Fruit fly (Drosophila melanogaster) whole organism, prepupa: Measurements from ENCODE around the gene Acp29AB.

Experiments used
- Blimp-1 ChIP-seq: fragments of 200-800 bp; sonication (Bioruptor generic); optimal IDR thresholded peaks from 3 replicates; lab custom pipeline; 2017; ENCODE audit warnings: missing biosample characterization, missing genetic modification characterization, mild to moderate bottlenecking, moderate library complexity, missing genetic modification reagents
- CG10631 ChIP-seq: fragments of 200-800 bp; sonication (Bioruptor generic); optimal IDR thresholded peaks from 2 replicates; lab custom pipeline; 2016; ENCODE audit warnings: missing biosample characterization, missing genetic modification characterization
- CG10669 ChIP-seq: fragments of 200-800 bp; sonication (Bioruptor generic); optimal IDR thresholded peaks from 3 replicates; lab custom pipeline; 2018; ENCODE audit warnings: missing biosample characterization, mild to moderate bottlenecking, missing genetic modification characterization, moderate library complexity
- CG11762 ChIP-seq: fragments of 200-800 bp; sonication (Bioruptor generic); optimal IDR thresholded peaks from 3 replicates; lab custom pipeline; 2016; ENCODE audit warnings: missing biosample characterization, missing genetic modification characterization; ENCODE audit not compliant: insufficient read depth
- CG11902 ChIP-seq: fragments of 200-800 bp; sonication (Bioruptor generic); optimal IDR thresholded peaks from 3 replicates; lab custom pipeline; 2016; ENCODE audit warnings: missing biosample characterization, missing genetic modification characterization
- CG15336 ChIP-seq: fragments of 200-800 bp; sonication (Bioruptor generic); IDR thresholded peaks from 2 replicates; pipeline ENCODE4 v1.3.6; 2022; ENCODE audit warnings: missing biosample characterization, missing genetic modification characterization
- CG3919 ChIP-seq: fragments of 200-800 bp; sonication (Bioruptor generic); optimal IDR thresholded peaks from 3 replicates; lab custom pipeline; 2016; ENCODE audit warnings: missing biosample characterization, missing genetic modification characterization
- CG4318 ChIP-seq: fragments of 200-800 bp; sonication (Bioruptor generic); optimal IDR thresholded peaks from 3 replicates; lab custom pipeline; 2017; ENCODE audit warnings: missing biosample characterization, mild to moderate bottlenecking, missing genetic modification characterization
- CG6276 ChIP-seq: fragments of 200-800 bp; sonication (Bioruptor generic); optimal IDR thresholded peaks from 2 replicates; lab custom pipeline; 2017; ENCODE audit warnings: missing biosample characterization, mild to moderate bottlenecking, missing genetic modification characterization
- CG6808 ChIP-seq: fragments of 200-800 bp; sonication (Bioruptor generic); optimal IDR thresholded peaks from 3 replicates; lab custom pipeline; 2017; ENCODE audit warnings: missing biosample characterization, missing genetic modification characterization, mild to moderate bottlenecking, moderate library complexity, missing genetic modification reagents
- CG6854 ChIP-seq: fragments of 200-800 bp; sonication (Bioruptor generic); optimal IDR thresholded peaks from 2 replicates; lab custom pipeline; 2017; ENCODE audit warnings: missing biosample characterization, mild to moderate bottlenecking, missing genetic modification characterization
- CG7368 ChIP-seq: fragments of 200-800 bp; sonication (Bioruptor generic); optimal IDR thresholded peaks from 3 replicates; lab custom pipeline; 2016; ENCODE audit warnings: missing biosample characterization, missing genetic modification characterization
- CG8119 ChIP-seq: fragments of 200-800 bp; sonication (Bioruptor generic); IDR thresholded peaks from 3 replicates; pipeline ENCODE4 v1.3.6; 2022; ENCODE audit warnings: missing biosample characterization, missing genetic modification characterization
- CG8319 ChIP-seq: fragments of 200-800 bp; sonication (Bioruptor generic); optimal IDR thresholded peaks from 3 replicates; lab custom pipeline; 2016; ENCODE audit warnings: missing biosample characterization, missing genetic modification characterization
- CG8632 ChIP-seq: fragments of 200-800 bp; sonication (Bioruptor generic); optimal IDR thresholded peaks from 3 replicates; lab custom pipeline; 2016; ENCODE audit warnings: missing biosample characterization, missing genetic modification characterization
- CG9139 ChIP-seq: fragments of 200-800 bp; sonication (Bioruptor generic); optimal IDR thresholded peaks from 3 replicates; lab custom pipeline; 2017; ENCODE audit warnings: missing biosample characterization, mild to moderate bottlenecking, missing genetic modification characterization
- Eip75B ChIP-seq: fragments of 200-800 bp; sonication (Bioruptor generic); optimal IDR thresholded peaks from 3 replicates; lab custom pipeline; 2016; ENCODE audit warnings: missing biosample characterization, missing genetic modification characterization
- Eip93F ChIP-seq: fragments of 200-800 bp; sonication (Bioruptor generic); optimal IDR thresholded peaks from 2 replicates; lab custom pipeline; 2016; ENCODE audit warnings: missing biosample characterization, mild to moderate bottlenecking, missing genetic modification characterization
- Hr38 ChIP-seq: sonication (Bioruptor generic); optimal IDR thresholded peaks from 2 replicates; lab custom pipeline; 2016; ENCODE audit warnings: missing biosample characterization, missing genetic modification characterization
- Hr4 ChIP-seq: fragments of 200-800 bp; sonication (Bioruptor generic); optimal IDR thresholded peaks from 3 replicates; lab custom pipeline; 2016; ENCODE audit warnings: missing biosample characterization, missing genetic modification characterization
- Lpt ChIP-seq: fragments of 200-800 bp; sonication (Bioruptor generic); optimal IDR thresholded peaks from 3 replicates; lab custom pipeline; 2016; ENCODE audit warnings: missing biosample characterization, missing genetic modification characterization
- Met ChIP-seq: fragments of 200-800 bp; sonication (Bioruptor generic); optimal IDR thresholded peaks from 3 replicates; lab custom pipeline; 2016; ENCODE audit warnings: missing biosample characterization, missing genetic modification characterization
- Smox ChIP-seq: fragments of 200-800 bp; sonication (Bioruptor generic); optimal IDR thresholded peaks from 3 replicates; lab custom pipeline; 2016; ENCODE audit warnings: missing biosample characterization, missing genetic modification characterization
- Sox14 ChIP-seq: fragments of 200-800 bp; sonication (Bioruptor generic); optimal IDR thresholded peaks from 3 replicates; lab custom pipeline; 2016; ENCODE audit warnings: missing biosample characterization, missing genetic modification characterization
- achi ChIP-seq: fragments of 200-800 bp; sonication (Bioruptor generic); optimal IDR thresholded peaks from 3 replicates; lab custom pipeline; 2016; ENCODE audit warnings: missing biosample characterization, missing genetic modification characterization
- cyc ChIP-seq: fragments of 200-800 bp; sonication (Bioruptor generic); optimal IDR thresholded peaks from 3 replicates; lab custom pipeline; 2016; ENCODE audit warnings: missing biosample characterization, missing genetic modification characterization
- dsx ChIP-seq: fragments of 200-800 bp; optimal IDR thresholded peaks from 3 replicates; lab custom pipeline; 2019; ENCODE audit warnings: missing biosample characterization, mild to moderate bottlenecking, missing genetic modification characterization, moderate library complexity; ENCODE audit not compliant: poor library complexity, severe bottlenecking
- esn ChIP-seq: fragments of 200-800 bp; sonication (Bioruptor generic); optimal IDR thresholded peaks from 2 replicates; lab custom pipeline; 2016; ENCODE audit warnings: missing biosample characterization, mild to moderate bottlenecking, missing genetic modification characterization, moderate library complexity
- lz ChIP-seq: fragments of 200-800 bp; sonication (Bioruptor generic); optimal IDR thresholded peaks from 3 replicates; lab custom pipeline; 2016; ENCODE audit warnings: missing biosample characterization, missing genetic modification characterization
- ss ChIP-seq, 2 experiments: fragments of 200-800 bp; sonication (Bioruptor generic); optimal IDR thresholded peaks; 2 replicates in 1 of 2; 3 replicates in 1 of 2; lab custom pipeline; 2017 to 2018; ENCODE audit warnings: mild to moderate bottlenecking in 2 of 2, missing biosample characterization in 2 of 2, missing genetic modification characterization in 2 of 2, moderate library complexity in 1 of 2
- topi ChIP-seq: fragments of 200-800 bp; sonication (Bioruptor generic); optimal IDR thresholded peaks from 3 replicates; lab custom pipeline; 2016; ENCODE audit warnings: missing biosample characterization, missing genetic modification characterization

Gene Acp29AB

dm6 chr2L:8394180-8394579 lies 1.2 kb upstream of the Acp29AB start, which contains the start of gene lectin-29Ca:
TSS of gene lectin-29Ca (minus strand) at chr2L:8394280.
- TF ChIP-seq ss (GFP tag; optimal IDR thresholded peaks at IDR 0.05; lab: Kevin White, UChicago) (no peak), Met (GFP tag; lab: Kevin White, UChicago) (no peak), Sox14 (GFP tag; lab: Kevin White, UChicago) (no peak), CG6854 (GFP tag; lab: Kevin White, UChicago) (no peak), Hr4 (GFP tag; lab: Kevin White, UChicago) (no peak), CG15336 (GFP tag; lab: Robert Waterston, UW) (no peak), dsx (GFP tag; lab: Kevin White, UChicago) (no peak), Hr38 (GFP tag; lab: Kevin White, UChicago) (no peak), CG8632 (GFP tag; lab: Kevin White, UChicago) (no peak), CG6276 (GFP tag; lab: Kevin White, UChicago) (no peak), lz (no peak), CG11762 (GFP tag; lab: Kevin White, UChicago) (no peak), Smox (GFP tag; lab: Kevin White, UChicago) (no peak), CG11902 (GFP tag; lab: Kevin White, UChicago) (no peak), CG7368 (GFP tag; lab: Kevin White, UChicago) (no peak), CG4318 (no peak)

DNA sequence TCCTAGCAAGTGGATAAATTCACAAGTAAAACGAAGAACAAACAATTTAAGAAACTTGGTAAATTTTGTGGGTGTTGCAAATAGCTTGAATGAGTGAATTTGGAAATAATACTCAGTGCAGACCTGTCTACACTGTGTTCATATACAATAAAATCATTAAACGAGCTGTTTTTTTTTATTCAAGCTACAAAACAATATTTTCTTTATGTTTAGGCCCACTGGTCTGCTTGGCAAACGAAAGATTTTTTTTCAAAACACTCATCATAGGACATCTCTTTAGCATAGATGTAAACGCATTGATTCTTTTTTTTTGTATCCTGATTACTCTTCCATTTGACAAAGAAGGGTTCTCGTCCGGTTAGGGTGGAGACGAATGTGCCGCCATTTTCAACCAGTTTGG lies 724 bp downstream of the Acp29AB start, which contains the start of gene CG42820:
Gene CG42820 (minus strand): TSS at position 101 of the 400 bp plus-strand sequence.
- no peak for TF ChIP-seq CG8319
- TF ChIP-seq Eip93F (GFP tag; lab: Kevin White, UChicago), result no peak
- TF ChIP-seq CG10669 (GFP tag; lab: Kevin White, UChicago), result no peak

DNA sequence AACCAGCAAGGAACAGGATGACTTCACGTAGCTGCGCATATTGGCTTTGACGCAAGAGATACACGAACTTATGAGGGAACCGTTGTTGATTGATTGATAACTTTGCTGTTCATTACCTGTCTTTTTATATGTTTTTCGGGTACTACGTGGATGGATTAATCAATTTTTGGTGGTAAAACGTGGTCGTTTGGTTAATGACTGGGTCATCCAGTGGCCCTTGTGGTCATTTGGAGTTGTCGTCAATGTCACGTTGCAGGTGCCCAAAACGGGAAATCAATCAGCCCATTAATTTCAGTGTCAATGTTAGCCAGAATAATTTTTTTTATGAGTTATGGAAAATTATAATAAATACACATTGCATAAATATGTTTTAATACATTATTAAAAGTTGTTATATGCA lies 3.8 kb downstream of the Acp29AB start, which contains the start of gene CG42819:
Gene CG42819 (minus strand): TSS at position 101 of the 400 bp plus-strand sequence.
- TF ChIP-seq Blimp-1 (GFP tag; lab: Kevin White, UChicago) (no peak), Eip75B (GFP tag; lab: Kevin White, UChicago) (no peak), CG6808 (no peak), Eip93F (GFP tag; lab: Kevin White, UChicago) (no peak), esn (GFP tag; lab: Kevin White, UChicago) (no peak), CG3919 (GFP tag; lab: Kevin White, UChicago) (no peak), CG10669 (GFP tag; lab: Kevin White, UChicago) (no peak), CG6276 (GFP tag; lab: Kevin White, UChicago) (no peak), cyc (GFP tag; lab: Kevin White, UChicago) (no peak), CG6854 (GFP tag; lab: Kevin White, UChicago) (no peak)

DNA sequence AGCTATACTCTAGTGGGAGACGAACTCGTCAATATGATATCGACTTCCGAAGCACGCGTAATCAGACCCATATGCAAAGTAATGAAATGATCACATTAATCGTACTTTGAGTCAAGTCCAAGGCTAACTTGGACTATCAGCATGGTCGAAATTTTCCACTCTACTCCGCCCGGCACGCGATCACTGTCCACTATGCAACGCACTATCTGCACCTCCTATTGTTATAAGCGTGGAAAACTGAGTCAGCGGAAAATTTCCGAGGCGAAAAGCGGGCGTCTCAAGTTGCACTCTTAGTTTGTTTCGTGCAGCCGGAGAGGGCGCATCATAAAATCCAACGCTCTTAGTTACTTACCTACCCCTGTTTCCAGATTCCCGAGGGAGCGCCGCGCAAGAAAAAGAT lies 7.2 kb downstream of the Acp29AB start:
- no peak for TF ChIP-seq CG10631
- no peak for TF ChIP-seq CG9139 (GFP tag; lab: Kevin White, UChicago)
- TF ChIP-seq CG8119 (GFP tag; lab: Robert Waterston, UW), result no peak
- TF ChIP-seq topi (GFP tag; lab: Kevin White, UChicago), result no peak
- no peak for TF ChIP-seq Lpt (GFP tag; lab: Kevin White, UChicago)
- no peak for TF ChIP-seq CG8632 (GFP tag; lab: Kevin White, UChicago)
- no peak for TF ChIP-seq lz
- TF ChIP-seq CG7368 (GFP tag; lab: Kevin White, UChicago), result no peak
- no peak for TF ChIP-seq esn (GFP tag; lab: Kevin White, UChicago)
- TF ChIP-seq achi (GFP tag; lab: Kevin White, UChicago), result no peak

DNA sequence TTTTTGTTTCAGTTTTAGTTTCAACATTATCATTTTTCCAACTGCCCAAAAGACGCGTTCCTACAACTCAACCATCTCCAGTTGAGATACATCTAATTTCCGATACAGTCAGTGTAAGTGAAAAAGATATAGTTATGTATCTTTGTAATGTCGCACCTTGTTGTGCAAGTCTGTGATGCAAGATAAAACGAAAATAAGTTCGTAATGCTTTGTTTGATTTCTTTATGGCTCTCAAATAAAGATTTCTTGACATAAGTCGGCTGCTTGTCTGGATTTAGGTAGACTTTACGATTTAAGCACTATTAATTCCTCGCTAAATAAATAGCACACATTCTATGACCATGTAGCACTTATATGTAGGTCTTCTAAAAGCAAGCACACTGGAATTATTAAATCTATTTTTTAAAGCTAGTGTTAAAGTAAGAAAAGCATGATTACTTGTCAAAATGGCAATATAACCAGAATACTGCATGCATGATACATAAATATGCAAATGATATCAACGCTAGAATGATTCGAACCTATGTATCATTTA lies 8.0 kb downstream of the Acp29AB start:
- TF ChIP-seq Sox14 (GFP tag; lab: Kevin White, UChicago) (no peak), CG6854 (GFP tag; lab: Kevin White, UChicago) (no peak)
